Worm (Caenorhabditis elegans) whole organism, young adult: ENCODE results near the gene W01B6.3.

Experiments
- B0019.2 ChIP-seq: fragments of 200-800 bp; sonication (Bioruptor generic); conservative IDR thresholded peaks from 2 replicates; pipeline ENCODE4 v1.3.6; 2022; ENCODE audit warnings: missing genetic modification reagents, missing genetic modification characterization, missing compliant biosample characterization
- B0035.1 ChIP-seq: sonication (generic microtip); optimal IDR thresholded peaks from 2 replicates; lab custom pipeline; 2016; ENCODE audit warnings: missing genetic modification characterization, mild to moderate bottlenecking, missing compliant biosample characterization, missing genotype, missing genetic modification reagents
- C06A6.2 ChIP-seq: fragments of 200-800 bp; sonication (Bioruptor generic); conservative IDR thresholded peaks from 2 replicates; pipeline ENCODE4 v1.3.6; 2022; ENCODE audit warnings: missing genetic modification characterization, missing compliant biosample characterization
- F22D6.2 ChIP-seq: sonication (generic microtip); optimal IDR thresholded peaks from 2 replicates; lab custom pipeline; 2016; ENCODE audit warnings: mild to moderate bottlenecking, missing genetic modification characterization, missing compliant biosample characterization
- F33H1.4 ChIP-seq: fragments of 200-800 bp; sonication (Bioruptor generic); IDR thresholded peaks from 2 replicates; pipeline ENCODE4 v1.3.6; 2022; ENCODE audit warnings: missing genetic modification reagents, missing genetic modification characterization, missing compliant biosample characterization
- F55B11.4 ChIP-seq: sonication (generic microtip); optimal IDR thresholded peaks from 2 replicates; lab custom pipeline; 2016; ENCODE audit warnings: missing compliant biosample characterization, missing genetic modification characterization, borderline replicate concordance; ENCODE audit not compliant: insufficient read depth
- Y53F4B.3 ChIP-seq: fragments of 200-800 bp; sonication (Bioruptor generic); IDR thresholded peaks from 2 replicates; pipeline ENCODE4 v1.3.6; 2022; ENCODE audit warnings: missing genetic modification reagents, missing genetic modification characterization, missing compliant biosample characterization
- Y79H2A.3 ChIP-seq: fragments of 200-800 bp; sonication (Bioruptor generic); conservative IDR thresholded peaks from 2 replicates; pipeline ENCODE4 v1.3.6; 2022; ENCODE audit warnings: missing genetic modification reagents, missing genetic modification characterization, missing compliant biosample characterization
- aptf-2 ChIP-seq: fragments of 200-800 bp; sonication (Bioruptor generic); conservative IDR thresholded peaks from 2 replicates; pipeline ENCODE4 v1.3.6; 2022; ENCODE audit warnings: missing genetic modification reagents, missing genetic modification characterization, missing compliant biosample characterization
- attf-6 ChIP-seq: fragments of 200-800 bp; sonication (Bioruptor generic); IDR thresholded peaks from 2 replicates; pipeline ENCODE4 v1.3.6; 2022; ENCODE audit warnings: missing genetic modification reagents, missing genetic modification characterization, missing compliant biosample characterization
- bed-1 ChIP-seq: fragments of 200-800 bp; sonication (Bioruptor generic); IDR thresholded peaks from 2 replicates; pipeline ENCODE4 v1.3.6; 2022; ENCODE audit warnings: missing genetic modification reagents, missing genetic modification characterization, missing compliant biosample characterization
- cebp-2 ChIP-seq: fragments of 200-800 bp; sonication (Bioruptor generic); IDR thresholded peaks from 2 replicates; pipeline ENCODE4 v1.3.6; 2022; ENCODE audit warnings: missing genetic modification characterization, missing compliant biosample characterization
- chd-7 ChIP-seq: sonication (generic microtip); optimal IDR thresholded peaks from 2 replicates; lab custom pipeline; 2016; ENCODE audit warnings: mild to moderate bottlenecking, missing genetic modification characterization, moderate library complexity, missing compliant biosample characterization
- die-1 ChIP-seq: sonication (generic microtip); optimal IDR thresholded peaks from 2 replicates; lab custom pipeline; 2016; ENCODE audit warnings: missing genotype, mild to moderate bottlenecking, missing genetic modification characterization, missing compliant biosample characterization
- dpl-1 ChIP-seq: fragments of 150-350 bp; optimal IDR thresholded peaks from 2 replicates; lab custom pipeline; 2014; ENCODE audit warnings: missing biosample characterization, missing genetic modification reagents, missing genetic modification characterization
- efl-1 ChIP-seq: fragments of 150-350 bp; optimal IDR thresholded peaks from 2 replicates; lab custom pipeline; 2014; ENCODE audit warnings: missing biosample characterization, missing genetic modification reagents, missing genetic modification characterization
- egl-44 ChIP-seq: fragments of 200-800 bp; sonication (Bioruptor generic); IDR thresholded peaks from 2 replicates; pipeline ENCODE4 v1.3.6; 2022; ENCODE audit warnings: missing genetic modification reagents, missing genetic modification characterization, missing compliant biosample characterization
- hlh-12 ChIP-seq: sonication (generic microtip); optimal IDR thresholded peaks from 2 replicates; lab custom pipeline; 2016; ENCODE audit warnings: missing genetic modification characterization, missing compliant biosample characterization
- hmg-1.2 ChIP-seq: fragments of 200-800 bp; sonication (Bioruptor generic); IDR thresholded peaks from 2 replicates; pipeline ENCODE4 v1.3.6; 2022; ENCODE audit warnings: missing genetic modification reagents, missing genetic modification characterization, missing compliant biosample characterization
- let-607 ChIP-seq, 2 experiments: fragments of 200-800 bp in 1 of 2; sonication (Bioruptor generic) in 1 of 2; sonication (generic microtip) in 1 of 2; optimal IDR thresholded peaks; 2 replicates each; lab custom pipeline; 2016 to 2018; ENCODE audit warnings: mild to moderate bottlenecking in 2 of 2, missing compliant biosample characterization in 2 of 2, missing genetic modification characterization in 2 of 2, moderate library complexity in 2 of 2, missing genotype in 1 of 2
- lin-26 ChIP-seq: fragments of 200-800 bp; sonication (Bioruptor generic); IDR thresholded peaks from 2 replicates; pipeline ENCODE4 v1.3.6; 2022; ENCODE audit warnings: missing genetic modification reagents, missing genetic modification characterization, missing compliant biosample characterization
- lin-54 ChIP-seq: fragments of 200-800 bp; sonication (Bioruptor generic); optimal IDR thresholded peaks from 2 replicates; lab custom pipeline; 2018; ENCODE audit warnings: mild to moderate bottlenecking, missing genetic modification characterization, missing compliant biosample characterization
- lsy-27 ChIP-seq: sonication (generic microtip); optimal IDR thresholded peaks from 2 replicates; lab custom pipeline; 2017; ENCODE audit warnings: missing genetic modification characterization, mild to moderate bottlenecking, missing compliant biosample characterization, antibody characterized with exemption, missing genotype, borderline replicate concordance; ENCODE audit not compliant: insufficient read depth
- madf-6 ChIP-seq: fragments of 200-800 bp; sonication (Bioruptor generic); IDR thresholded peaks from 2 replicates; pipeline ENCODE4 v1.3.6; 2022; ENCODE audit warnings: missing genetic modification reagents, missing genetic modification characterization, missing compliant biosample characterization
- mes-4 ChIP-seq: sonication (generic microtip); optimal IDR thresholded peaks from 2 replicates; lab custom pipeline; 2016; ENCODE audit warnings: missing genotype, missing genetic modification characterization, missing compliant biosample characterization
- mxl-1 ChIP-seq: sonication (generic microtip); optimal IDR thresholded peaks from 2 replicates; lab custom pipeline; 2016; ENCODE audit warnings: missing genetic modification characterization, missing compliant biosample characterization
- nfya-1 ChIP-seq: sonication (generic microtip); optimal IDR thresholded peaks from 2 replicates; lab custom pipeline; 2017; ENCODE audit warnings: antibody characterized with exemption, missing compliant biosample characterization, missing genetic modification characterization, borderline replicate concordance; ENCODE audit not compliant: insufficient read depth
- nhr-179 ChIP-seq: sonication (generic microtip); optimal IDR thresholded peaks from 2 replicates; lab custom pipeline; 2016; ENCODE audit warnings: mild to moderate bottlenecking, missing genetic modification characterization, missing compliant biosample characterization
- nhr-80 ChIP-seq: sonication (generic microtip); optimal IDR thresholded peaks from 2 replicates; lab custom pipeline; 2016; ENCODE audit warnings: missing genetic modification characterization, missing compliant biosample characterization
- rcor-1 ChIP-seq: fragments of 200-800 bp; sonication (Bioruptor generic); IDR thresholded peaks from 2 replicates; pipeline ENCODE4 v1.3.6; 2022; ENCODE audit warnings: missing genetic modification reagents, missing genetic modification characterization, missing compliant biosample characterization
- rec-8 ChIP-seq, 2 experiments: sonication (generic microtip); optimal IDR thresholded peaks; 2 replicates each; lab custom pipeline; 2016; ENCODE audit warnings: mild to moderate bottlenecking in 2 of 2, missing genetic modification characterization in 2 of 2, missing genetic modification reagents in 2 of 2, missing genotype in 2 of 2, missing biosample characterization in 1 of 2, missing compliant biosample characterization in 1 of 2, moderate library complexity in 1 of 2
- sdz-38 ChIP-seq: sonication (generic microtip); optimal IDR thresholded peaks from 2 replicates; lab custom pipeline; 2016; ENCODE audit warnings: missing genotype, missing genetic modification characterization, missing compliant biosample characterization
- sea-2 ChIP-seq: fragments of 200-800 bp; sonication (Bioruptor generic); IDR thresholded peaks from 2 replicates; pipeline ENCODE4 v1.3.6; 2022; ENCODE audit warnings: missing genetic modification characterization, missing compliant biosample characterization
- snpc-3.4 ChIP-seq: sonication (generic microtip); optimal IDR thresholded peaks from 2 replicates; lab custom pipeline; 2017; ENCODE audit warnings: missing genetic modification characterization, mild to moderate bottlenecking, missing compliant biosample characterization, antibody characterized with exemption, moderate library complexity, missing genotype, missing genetic modification reagents
- tlf-1 ChIP-seq: fragments of 200-800 bp; sonication (Bioruptor generic); optimal IDR thresholded peaks from 2 replicates; lab custom pipeline; 2018; ENCODE audit warnings: mild to moderate bottlenecking, missing genetic modification characterization, missing compliant biosample characterization
- unc-130 ChIP-seq: sonication (generic microtip); optimal IDR thresholded peaks from 2 replicates; lab custom pipeline; 2016; ENCODE audit warnings: missing genetic modification reagents, missing genetic modification characterization, missing compliant biosample characterization
- unc-62 ChIP-seq: fragments of 150-350 bp; optimal IDR thresholded peaks from 2 replicates; lab custom pipeline; 2014; ENCODE audit warnings: missing biosample characterization, missing genetic modification reagents, missing genetic modification characterization
- ztf-26 ChIP-seq: sonication (generic microtip); optimal IDR thresholded peaks from 2 replicates; lab custom pipeline; 2017; ENCODE audit warnings: missing genetic modification characterization, missing compliant biosample characterization
- ztf-28 ChIP-seq: fragments of 200-800 bp; sonication (Bioruptor generic); IDR thresholded peaks from 2 replicates; pipeline ENCODE4 v1.3.6; 2022; ENCODE audit warnings: missing genetic modification reagents, missing genetic modification characterization, missing compliant biosample characterization
- ztf-3 ChIP-seq: fragments of 200-800 bp; sonication (Bioruptor generic); optimal IDR thresholded peaks from 2 replicates; lab custom pipeline; 2018; ENCODE audit warnings: mild to moderate bottlenecking, missing genetic modification characterization, missing compliant biosample characterization
- ztf-6 ChIP-seq: fragments of 200-800 bp; sonication (Bioruptor generic); IDR thresholded peaks from 2 replicates; pipeline ENCODE4 v1.3.6; 2022; ENCODE audit warnings: missing genetic modification reagents, missing genetic modification characterization, missing compliant biosample characterization

W01B6.3 gene

DNA sequence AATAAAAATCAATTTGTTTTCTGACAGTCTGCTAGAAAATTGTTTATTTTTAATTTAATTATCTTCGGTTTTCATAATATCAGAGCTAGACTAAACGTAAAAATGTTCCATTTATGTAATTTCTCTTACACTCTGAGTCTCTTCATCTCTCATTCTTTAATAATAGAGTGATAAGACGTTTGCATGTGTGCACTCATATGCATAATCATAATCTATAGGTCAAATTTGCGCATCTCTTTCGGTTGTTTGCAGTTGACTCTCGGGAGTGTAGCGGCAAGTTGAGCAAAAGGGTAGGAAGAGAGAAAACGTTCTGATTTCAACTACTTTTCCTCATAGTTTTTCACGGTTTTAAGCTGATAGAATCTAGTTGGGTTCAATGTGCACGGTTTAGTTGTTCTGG is 6.0 kb downstream of the W01B6.3 start:
- TF ChIP-seq sdz-38 (tag; lab: Kevin White, UChicago) (no peak), nhr-80 (tag; lab: Kevin White, UChicago) (no peak), aptf-2 (no peak), Y79H2A.3 (GFP tag; lab: Robert Waterston, UW) (no peak), nhr-179 (tag; lab: Kevin White, UChicago) (no peak), unc-62 (GFP tag; lab: Kevin White, UChicago) (no peak), cebp-2 (GFP tag; lab: Robert Waterston, UW) (no peak), nfya-1 (tag; lab: Kevin White, UChicago) (no peak), egl-44 (no peak), mes-4 (tag; lab: Kevin White, UChicago) (no peak), lin-26 (GFP tag; lab: Robert Waterston, UW) (no peak), F55B11.4 (tag; lab: Kevin White, UChicago) (no peak), lsy-27 (tag; lab: Kevin White, UChicago) (no peak), C06A6.2 (no peak), die-1 (tag; lab: Kevin White, UChicago) (no peak)

ce11 chrIV:10065159-10065558 is 7.3 kb downstream of the W01B6.3 start:
- TF ChIP-seq lin-54 = no peak
- no peak for TF ChIP-seq hlh-12 (tag; lab: Kevin White, UChicago)
- no peak for TF ChIP-seq F22D6.2 (tag; lab: Kevin White, UChicago)
- no peak for TF ChIP-seq tlf-1 (GFP tag; lab: Kevin White, UChicago)
- TF ChIP-seq efl-1 = no peak
- no peak for TF ChIP-seq rec-8 (tag; optimal IDR thresholded peaks at IDR 0.05; lab: Kevin White, UChicago)
- no peak for TF ChIP-seq sea-2 (GFP tag; lab: Robert Waterston, UW)
- no peak for TF ChIP-seq ztf-26 (tag; lab: Kevin White, UChicago)
- TF ChIP-seq F55B11.4 (tag; lab: Kevin White, UChicago) = no peak
- no peak for TF ChIP-seq rcor-1
- TF ChIP-seq ztf-6 (GFP tag; lab: Robert Waterston, UW) = no peak
- TF ChIP-seq Y79H2A.3 (GFP tag; lab: Robert Waterston, UW) = no peak
- TF ChIP-seq let-607 (tag; optimal IDR thresholded peaks at IDR 0.05; lab: Kevin White, UChicago) = no peak
- no peak for TF ChIP-seq madf-6 (GFP tag; lab: Robert Waterston, UW)
- TF ChIP-seq bed-1 (GFP tag; lab: Robert Waterston, UW) = no peak
- TF ChIP-seq B0019.2 (GFP tag; lab: Robert Waterston, UW) = no peak
- TF ChIP-seq, all 124 proteins: peak for 0

DNA sequence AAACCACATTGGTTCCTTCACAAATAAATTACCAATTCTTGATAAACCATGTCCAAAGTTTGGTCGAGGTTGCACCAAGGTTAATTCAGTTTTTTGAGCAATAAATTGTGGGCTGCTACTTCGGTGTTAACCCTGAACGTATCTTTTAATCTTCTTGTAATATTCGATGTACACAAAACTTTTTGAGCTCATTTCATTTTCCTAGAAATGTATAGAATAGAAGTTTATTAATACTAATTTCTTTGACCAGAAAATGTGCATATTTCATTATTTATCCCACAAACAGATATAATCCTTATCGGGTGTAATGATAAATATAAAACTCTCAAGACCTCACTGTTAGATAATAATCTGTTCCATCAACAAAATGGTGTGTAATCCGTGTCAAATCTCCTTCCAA is 8.5 kb downstream of the W01B6.3 start:
- no peak for TF ChIP-seq B0035.1 (tag; lab: Kevin White, UChicago)
- no peak for TF ChIP-seq rcor-1
- no peak for TF ChIP-seq hmg-1.2 (GFP tag; lab: Robert Waterston, UW)
- no peak for TF ChIP-seq snpc-3.4 (tag; lab: Kevin White, UChicago)
- TF ChIP-seq mes-4 (tag; lab: Kevin White, UChicago) = no peak
- no peak for TF ChIP-seq lin-54
- no peak for TF ChIP-seq unc-130 (GFP tag; lab: Kevin White, UChicago)
- no peak for TF ChIP-seq F22D6.2 (tag; lab: Kevin White, UChicago)
- no peak for TF ChIP-seq attf-6 (GFP tag; lab: Robert Waterston, UW)
- TF ChIP-seq F33H1.4 (GFP tag; lab: Robert Waterston, UW) = no peak
- TF ChIP-seq mxl-1 (tag; lab: Kevin White, UChicago) = no peak
- no peak for TF ChIP-seq bed-1 (GFP tag; lab: Robert Waterston, UW)
- TF ChIP-seq Y53F4B.3 = no peak
- TF ChIP-seq ztf-3 = no peak
- TF ChIP-seq let-607 (tag; optimal IDR thresholded peaks at IDR 0.05; lab: Kevin White, UChicago) = no peak
- no peak for TF ChIP-seq nhr-80 (tag; lab: Kevin White, UChicago)
- no peak for TF ChIP-seq ztf-28
- TF ChIP-seq dpl-1 = no peak
- TF ChIP-seq chd-7 (tag; lab: Kevin White, UChicago) = no peak
